Fruit fly (Drosophila melanogaster) whole organism: ENCODE data around the gene CG42724.

Source experiments
- CG8478 ChIP-seq: fragments of >200 bp; optimal IDR thresholded peaks from 2 replicates; lab custom pipeline; 2018; ENCODE audit warnings: inconsistent platforms
- Dll ChIP-seq: fragments of >200 bp; optimal IDR thresholded peaks from 2 replicates; lab custom pipeline; 2017
- EcR ChIP-seq, 2 experiments: fragments of >200 bp; optimal IDR thresholded peaks; 2 replicates each; lab custom pipeline; 2017; ENCODE audit warnings: missing biosample characterization in 2 of 2, missing genetic modification characterization in 2 of 2, missing genetic modification reagents in 2 of 2
- pan ChIP-seq: fragments of >200 bp; optimal IDR thresholded peaks from 2 replicates; lab custom pipeline; 2017
- psq ChIP-seq: fragments of >200 bp; optimal IDR thresholded peaks from 2 replicates; lab custom pipeline; 2017
- usp ChIP-seq: fragments of >200 bp; optimal IDR thresholded peaks from 2 replicates; lab custom pipeline; 2017; ENCODE audit warnings: missing biosample characterization, missing genetic modification characterization, mixed read lengths

- TF ChIP-seq CG8478 (lab: Kevin White, UChicago) (no peak), usp (GFP tag; lab: Kevin White, UChicago) (no peak), psq (lab: Kevin White, UChicago) (no peak), pan (lab: Kevin White, UChicago) (no peak), EcR (GFP tag; optimal IDR thresholded peaks at IDR 0.05; lab: Kevin White, UChicago) (no peak), Dll (no peak)
Observed at dm6 chr3R:6342702-6343101, 25.4 kb downstream of the CG42724 start, which contains the start of gene CG10298.
